Fruit fly (Drosophila melanogaster): ENCODE measurements around the gene nonA-l.

- no peak for TF ChIP-seq CG8478 (optimal IDR thresholded peaks at IDR 0.05)
- TF ChIP-seq CTCF (optimal IDR thresholded peaks at IDR 0.05), result no peak
Measured at dm6 chr3R:16652091-16652490, 12.1 kb downstream of the nonA-l start, which contains the start of gene CG14907.

Data from S2 (cell line).